Fruit fly (Drosophila melanogaster) whole organism, embryonic: ENCODE results near the gene Stat92E.

ENCODE experiments used
- Bdp1 ChIP-seq: fragments of 200-800 bp; sonication (Bioruptor generic); optimal IDR thresholded peaks from 3 replicates; lab custom pipeline; 2016; ENCODE audit warnings: missing biosample characterization, missing genetic modification characterization
- CG14014 ChIP-seq: fragments of 200-800 bp; sonication (Bioruptor generic); IDR thresholded peaks from 2 replicates; pipeline ENCODE4 v1.3.6; 2022; ENCODE audit warnings: missing biosample characterization, missing genetic modification characterization
- CG15479 ChIP-seq: fragments of 200-800 bp; sonication (Bioruptor generic); optimal IDR thresholded peaks from 3 replicates; lab custom pipeline; 2019; ENCODE audit warnings: missing biosample characterization, mild to moderate bottlenecking, missing genetic modification characterization, moderate library complexity
- CG1603 ChIP-seq: fragments of 200-800 bp; sonication (Bioruptor generic); optimal IDR thresholded peaks from 2 replicates; lab custom pipeline; 2019; ENCODE audit warnings: missing biosample characterization, mild to moderate bottlenecking, missing genetic modification characterization, moderate library complexity
- CG17361 ChIP-seq: fragments of 200-800 bp; sonication (Bioruptor generic); IDR thresholded peaks from 3 replicates; pipeline ENCODE4 v1.3.6; 2022; ENCODE audit warnings: missing biosample characterization, missing genetic modification characterization
- CG17568 ChIP-seq: fragments of 200-800 bp; sonication (Bioruptor generic); optimal IDR thresholded peaks from 2 replicates; lab custom pipeline; 2018; ENCODE audit warnings: missing biosample characterization, mild to moderate bottlenecking, missing genetic modification characterization, moderate library complexity
- CG2116 ChIP-seq: fragments of 200-800 bp; sonication (Bioruptor generic); optimal IDR thresholded peaks from 3 replicates; lab custom pipeline; 2018; ENCODE audit warnings: missing biosample characterization, mild to moderate bottlenecking, missing genetic modification characterization
- CG31388 ChIP-seq: fragments of 200-800 bp; sonication (Bioruptor generic); optimal IDR thresholded peaks from 2 replicates; lab custom pipeline; 2016; ENCODE audit warnings: missing biosample characterization, missing genetic modification characterization
- CG3726 ChIP-seq: fragments of 200-800 bp; sonication (Bioruptor generic); IDR thresholded peaks from 3 replicates; pipeline ENCODE4, ENCODE4 v1.3.6; 2022; ENCODE audit warnings: missing biosample characterization, missing genetic modification characterization
- CG3847 ChIP-seq: fragments of 200-800 bp; sonication (Bioruptor generic); IDR thresholded peaks from 2 replicates; pipeline ENCODE4 v1.3.6; 2022; ENCODE audit warnings: missing biosample characterization, missing genetic modification characterization
- CG42726 ChIP-seq: fragments of 200-800 bp; sonication (Bioruptor generic); IDR thresholded peaks from 2 replicates; pipeline ENCODE4 v1.3.6; 2022; ENCODE audit warnings: missing biosample characterization, missing genetic modification characterization; ENCODE audit not compliant: partially characterized antibody
- CG4282 ChIP-seq: fragments of 200-800 bp; sonication (Bioruptor generic); optimal IDR thresholded peaks from 2 replicates; lab custom pipeline; 2016; ENCODE audit warnings: missing biosample characterization, missing genetic modification characterization
- CG4820 ChIP-seq: fragments of 200-800 bp; sonication (Bioruptor generic); optimal IDR thresholded peaks from 3 replicates; lab custom pipeline; 2016; ENCODE audit warnings: missing biosample characterization, missing genetic modification characterization
- CG9797 ChIP-seq: fragments of 200-800 bp; sonication (Bioruptor generic); optimal IDR thresholded peaks from 3 replicates; lab custom pipeline; 2018; ENCODE audit warnings: missing biosample characterization, mild to moderate bottlenecking, missing genetic modification characterization
- CG9932 ChIP-seq: fragments of 200-800 bp; sonication (Bioruptor generic); IDR thresholded peaks from 2 replicates; pipeline ENCODE4 v1.3.6; 2022; ENCODE audit warnings: missing biosample characterization, missing genetic modification characterization
- CHES-1-like ChIP-seq: fragments of 200-800 bp; sonication (Bioruptor generic); optimal IDR thresholded peaks from 2 replicates; lab custom pipeline; 2016; ENCODE audit warnings: missing biosample characterization, missing genetic modification characterization
- D19B ChIP-seq: fragments of 200-800 bp; sonication (Bioruptor generic); optimal IDR thresholded peaks from 2 replicates; lab custom pipeline; 2017; ENCODE audit warnings: missing biosample characterization, mild to moderate bottlenecking, missing genetic modification characterization
- Dref ChIP-seq: fragments of 200-800 bp; sonication (Bioruptor generic); IDR thresholded peaks from 2 replicates; pipeline ENCODE4 v1.3.6; 2022; ENCODE audit warnings: missing biosample characterization, missing genetic modification characterization
- Fer3 ChIP-seq: fragments of 200-800 bp; sonication (Bioruptor generic); optimal IDR thresholded peaks from 2 replicates; lab custom pipeline; 2018; ENCODE audit warnings: missing biosample characterization, mild to moderate bottlenecking, missing genetic modification characterization, moderate library complexity
- H15 ChIP-seq: fragments of 200-800 bp; sonication (Bioruptor generic); IDR thresholded peaks from 3 replicates; pipeline ENCODE4 v1.3.6; 2022; ENCODE audit warnings: missing biosample characterization, missing genetic modification characterization
- HmgZ ChIP-seq: fragments of 200-800 bp; sonication (Bioruptor generic); optimal IDR thresholded peaks from 2 replicates; lab custom pipeline; 2018; ENCODE audit warnings: missing biosample characterization, mild to moderate bottlenecking, missing genetic modification characterization
- Hr39 ChIP-seq: fragments of >200 bp; optimal IDR thresholded peaks from 2 replicates; lab custom pipeline; 2017
- Mes4 ChIP-seq: fragments of 200-800 bp; sonication (Bioruptor generic); optimal IDR thresholded peaks from 2 replicates; lab custom pipeline; 2016; ENCODE audit warnings: missing biosample characterization, missing genetic modification characterization
- Opbp ChIP-seq: fragments of 200-800 bp; sonication (Bioruptor generic); IDR thresholded peaks from 3 replicates; pipeline ENCODE4 v1.3.6; 2022; ENCODE audit warnings: missing biosample characterization, missing genetic modification characterization; ENCODE audit not compliant: partially characterized antibody
- Side ChIP-seq: fragments of 200-800 bp; sonication (Bioruptor generic); optimal IDR thresholded peaks from 2 replicates; lab custom pipeline; 2016; ENCODE audit warnings: missing biosample characterization, missing genetic modification characterization
- Sox102F ChIP-seq: fragments of 200-800 bp; sonication (Bioruptor generic); optimal IDR thresholded peaks from 2 replicates; lab custom pipeline; 2018; ENCODE audit warnings: missing biosample characterization, mild to moderate bottlenecking, missing genetic modification characterization, moderate library complexity
- Xbp1 ChIP-seq: fragments of 200-800 bp; sonication (Bioruptor generic); optimal IDR thresholded peaks from 3 replicates; lab custom pipeline; 2016; ENCODE audit warnings: missing biosample characterization, mild to moderate bottlenecking, missing genetic modification characterization
- amos ChIP-seq: fragments of 200-800 bp; sonication (Bioruptor generic); IDR thresholded peaks from 2 replicates; pipeline ENCODE4 v1.3.6; 2022; ENCODE audit warnings: missing biosample characterization, missing genetic modification characterization; ENCODE audit not compliant: partially characterized antibody
- ap ChIP-seq: fragments of 200-800 bp; sonication (Bioruptor generic); IDR thresholded peaks from 2 replicates; pipeline ENCODE4 v1.3.6; 2022; ENCODE audit warnings: missing biosample characterization, missing genetic modification characterization
- crp ChIP-seq, 2 experiments: fragments of 200-800 bp; sonication (Bioruptor generic); optimal IDR thresholded peaks; 2 replicates in 1 of 2; 3 replicates in 1 of 2; lab custom pipeline; 2017; ENCODE audit warnings: missing biosample characterization in 2 of 2, missing genetic modification characterization in 2 of 2, mild to moderate bottlenecking in 1 of 2, moderate library complexity in 1 of 2
- dati ChIP-seq: fragments of 200-800 bp; sonication (Bioruptor generic); IDR thresholded peaks from 2 replicates; pipeline ENCODE4 v1.3.6; 2022; ENCODE audit warnings: missing biosample characterization, missing genetic modification characterization
- fd64A ChIP-seq: fragments of 200-800 bp; sonication (Bioruptor generic); optimal IDR thresholded peaks from 3 replicates; lab custom pipeline; 2018; ENCODE audit warnings: missing biosample characterization, mild to moderate bottlenecking, missing genetic modification characterization
- gce ChIP-seq: fragments of 200-800 bp; sonication (Bioruptor generic); IDR thresholded peaks from 3 replicates; pipeline ENCODE4 v1.3.6; 2022; ENCODE audit warnings: missing biosample characterization, missing genetic modification characterization
- hb ChIP-seq: fragments of 200-800 bp; sonication (Bioruptor generic); IDR thresholded peaks from 3 replicates; pipeline ENCODE4 v1.3.6; 2022; ENCODE audit warnings: missing biosample characterization, missing genetic modification characterization; ENCODE audit not compliant: partially characterized antibody
- jing ChIP-seq: fragments of 200-800 bp; sonication (Bioruptor generic); optimal IDR thresholded peaks from 2 replicates; lab custom pipeline; 2018; ENCODE audit warnings: missing biosample characterization, mild to moderate bottlenecking, missing genetic modification characterization
- knrl ChIP-seq: fragments of 200-800 bp; sonication (Bioruptor generic); IDR thresholded peaks from 3 replicates; pipeline ENCODE4 v1.3.6; 2022; ENCODE audit warnings: missing biosample characterization, missing genetic modification characterization; ENCODE audit not compliant: partially characterized antibody
- maf-S ChIP-seq: fragments of 200-800 bp; sonication (Bioruptor generic); optimal IDR thresholded peaks from 2 replicates; lab custom pipeline; 2016; ENCODE audit warnings: missing biosample characterization, missing genetic modification characterization
- mirr ChIP-seq: fragments of 200-800 bp; sonication (Bioruptor generic); optimal IDR thresholded peaks from 3 replicates; lab custom pipeline; 2018; ENCODE audit warnings: missing biosample characterization, mild to moderate bottlenecking, missing genetic modification characterization
- nerfin-1 ChIP-seq: fragments of 200-800 bp; sonication (Bioruptor generic); optimal IDR thresholded peaks from 3 replicates; lab custom pipeline; 2019; ENCODE audit warnings: missing biosample characterization, mild to moderate bottlenecking, missing genetic modification characterization, moderate library complexity
- nerfin-2 ChIP-seq: fragments of 200-800 bp; sonication (Bioruptor generic); IDR thresholded peaks from 2 replicates; pipeline ENCODE4 v1.3.6; 2022; ENCODE audit warnings: missing biosample characterization, missing genetic modification characterization; ENCODE audit not compliant: partially characterized antibody
- nom ChIP-seq: fragments of 200-800 bp; sonication (Bioruptor generic); optimal IDR thresholded peaks from 2 replicates; lab custom pipeline; 2017; ENCODE audit warnings: missing biosample characterization, missing genetic modification characterization, mild to moderate bottlenecking, moderate library complexity, missing genetic modification reagents
- onecut ChIP-seq: fragments of 200-800 bp; sonication (Bioruptor generic); IDR thresholded peaks from 2 replicates; pipeline ENCODE4 v1.3.6; 2022; ENCODE audit warnings: missing biosample characterization, missing genetic modification characterization
- p53 ChIP-seq: fragments of 200-800 bp; sonication (Bioruptor generic); optimal IDR thresholded peaks from 2 replicates; lab custom pipeline; 2016; ENCODE audit warnings: missing biosample characterization, missing genetic modification characterization
- prd ChIP-seq, 3 experiments: fragments of >200 bp in 2 of 3; fragments of 200-800 bp in 1 of 3; sonication (Bioruptor generic) in 1 of 3; optimal IDR thresholded peaks in 2 of 3; IDR thresholded peaks in 1 of 3; 2 replicates in 2 of 3; 3 replicates in 1 of 3; pipeline versions ENCODE4 v1.3.6 to Lab custom; 2017 to 2022; ENCODE audit warnings: missing biosample characterization in 1 of 3, missing genetic modification characterization in 1 of 3
- psq ChIP-seq: fragments of 200-800 bp; sonication (Bioruptor generic); optimal IDR thresholded peaks from 2 replicates; lab custom pipeline; 2017; ENCODE audit warnings: missing biosample characterization, missing genetic modification characterization
- pum ChIP-seq: fragments of 200-800 bp; sonication (Bioruptor generic); optimal IDR thresholded peaks from 2 replicates; lab custom pipeline; 2016; ENCODE audit warnings: missing biosample characterization, missing genetic modification characterization
- slou ChIP-seq: fragments of 200-800 bp; sonication (Bioruptor generic); optimal IDR thresholded peaks from 3 replicates; lab custom pipeline; 2016; ENCODE audit warnings: missing biosample characterization, missing genetic modification characterization
- stc ChIP-seq: fragments of 200-800 bp; sonication (Bioruptor generic); IDR thresholded peaks from 2 replicates; pipeline ENCODE4 v1.3.6; 2022; ENCODE audit warnings: missing biosample characterization, missing genetic modification characterization
- usp ChIP-seq: fragments of >200 bp; optimal IDR thresholded peaks from 2 replicates; lab custom pipeline; 2017; ENCODE audit warnings: missing biosample characterization, missing genetic modification characterization
- wek ChIP-seq: fragments of 200-800 bp; sonication (Bioruptor generic); optimal IDR thresholded peaks from 3 replicates; lab custom pipeline; 2018; ENCODE audit warnings: missing biosample characterization, mild to moderate bottlenecking, missing genetic modification characterization, moderate library complexity
- wor ChIP-seq: fragments of 200-800 bp; sonication (Bioruptor generic); IDR thresholded peaks from 2 replicates; pipeline ENCODE4 v1.3.6; 2022; ENCODE audit warnings: missing biosample characterization, missing genetic modification characterization

The Stat92E gene

dm6 chr3R:20558106-20558489 lies 6.0 kb upstream of the Stat92E start (continued):
- TF ChIP-seq onecut (GFP tag; lab: Robert Waterston, UW) (no peak), CG2116 (GFP tag; lab: Kevin White, UChicago) (peak; percentile 3), CG31388 (GFP tag; lab: Kevin White, UChicago) (no peak), ap (GFP tag; lab: Robert Waterston, UW) (no peak), nom (GFP tag; lab: Kevin White, UChicago) (no peak), CG14014 (GFP tag; lab: Robert Waterston, UW) (no peak), Xbp1 (GFP tag; lab: Kevin White, UChicago) (no peak), D19B (GFP tag; lab: Kevin White, UChicago) (no peak), maf-S (GFP tag; lab: Kevin White, UChicago) (no peak), CG9932 (GFP tag; lab: Robert Waterston, UW) (peak; percentile 76), usp (GFP tag; lab: Kevin White, UChicago) (no peak), CG17568 (no peak), jing (GFP tag; lab: Kevin White, UChicago) (no peak), prd (optimal IDR thresholded peaks at IDR 0.05; lab: Kevin White, UChicago) (no peak), prd (GFP tag; IDR thresholded peaks at IDR 0.05; lab: Robert Waterston, UW) (no peak), Mes4 (GFP tag; lab: Kevin White, UChicago) (no peak), HmgZ (tag; lab: Kevin White, UChicago) (no peak), wek (peak; percentile 37), CG15479 (no peak), Bdp1 (GFP tag; lab: Kevin White, UChicago) (no peak), slou (GFP tag; lab: Kevin White, UChicago) (no peak), Fer3 (tag; lab: Kevin White, UChicago) (no peak), p53 (GFP tag; lab: Kevin White, UChicago) (peak; percentile 42), amos (GFP tag; lab: Robert Waterston, UW) (peak; percentile 80), nerfin-1 (no peak), CG1603 (tag; lab: Kevin White, UChicago) (peak; percentile 49), crp (GFP tag; optimal IDR thresholded peaks at IDR 0.05; lab: Kevin White, UChicago) (no peak), hb (GFP tag; lab: Robert Waterston, UW) (no peak), knrl (GFP tag; lab: Robert Waterston, UW) (peak; percentile 33; the same call in 1 of the 3 replicates), Dref (GFP tag; lab: Robert Waterston, UW) (peak; percentile 53), Sox102F (GFP tag; lab: Kevin White, UChicago) (no peak), CG42726 (GFP tag; lab: Robert Waterston, UW) (peak; percentile 48; the same call in 1 of the 2 replicates), Side (GFP tag; lab: Kevin White, UChicago) (peak; percentile 24), psq (no peak), nerfin-2 (GFP tag; lab: Robert Waterston, UW) (no peak), stc (GFP tag; lab: Robert Waterston, UW) (no peak), CG4820 (no peak), gce (GFP tag; lab: Robert Waterston, UW) (no peak), CG4282 (no peak), CG17361 (GFP tag; lab: Robert Waterston, UW) (peak; percentile 42; the same call in 1 of the 3 replicates), Opbp (GFP tag; lab: Robert Waterston, UW) (peak; percentile 100), wor (GFP tag; lab: Robert Waterston, UW) (no peak), pum (no peak), fd64A (GFP tag; lab: Kevin White, UChicago) (no peak), Hr39 (lab: Kevin White, UChicago) (no peak), H15 (peak; percentile 34; the same call in 1 of the 3 replicates), CHES-1-like (peak; percentile 24), dati (GFP tag; lab: Robert Waterston, UW) (no peak), CG3847 (peak; percentile 68), CG3726 (GFP tag; lab: Robert Waterston, UW) (no peak), CG9797 (no peak), mirr (no peak)
